Fruit fly (Drosophila melanogaster): ENCODE measurements around the gene Sgt1.

DNA sequence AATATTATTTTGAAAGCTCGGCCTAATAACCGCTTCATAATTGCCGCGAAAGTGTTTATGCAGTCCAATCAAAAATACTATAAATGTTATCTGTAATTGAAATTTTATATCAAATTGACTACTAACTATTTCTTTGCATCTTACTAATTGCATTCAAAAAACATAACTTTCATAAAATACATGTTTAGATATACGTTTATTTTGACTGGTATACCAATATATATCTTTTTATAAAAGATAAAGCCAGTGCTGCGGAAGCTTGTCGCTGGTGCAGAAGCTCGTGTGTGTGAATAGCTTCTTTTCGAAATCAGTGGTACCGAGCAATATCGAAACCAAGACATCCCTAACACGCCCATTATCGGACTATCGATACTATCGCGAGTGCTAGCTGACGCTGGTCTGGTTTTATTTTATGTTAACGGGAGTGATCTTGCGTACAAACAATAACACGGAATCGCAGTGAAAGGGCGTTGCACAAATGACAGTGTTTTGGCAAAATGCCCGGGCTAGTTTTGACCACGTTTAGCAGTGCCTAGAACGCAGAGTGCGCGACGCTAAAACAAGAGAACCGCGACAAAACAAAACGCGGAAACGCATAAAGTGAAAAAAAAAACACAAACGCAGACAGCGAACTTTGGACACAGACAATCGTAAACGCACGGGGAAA, 44.5 kb upstream of the Sgt1 start, which contains the start of gene Atg13:
- TF ChIP-seq h (optimal IDR thresholded peaks at IDR 0.05) (no peak), psq (optimal IDR thresholded peaks at IDR 0.05) (no peak), Myc (optimal IDR thresholded peaks at IDR 0.05) (no peak)

Data from Kc167 (cell line).